Worm (Caenorhabditis elegans) whole organism, young adult: ENCODE measurements around the gene F16B12.7.
A peak's percentile ranks its signal among the peaks of the same experiment; 100 is the strongest.

Experiments used
- B0261.1 ChIP-seq: sonication (generic microtip); optimal IDR thresholded peaks from 2 replicates; lab custom pipeline; 2016; ENCODE audit warnings: mild to moderate bottlenecking, missing genetic modification characterization, moderate library complexity, missing compliant biosample characterization
- D2030.7 ChIP-seq: fragments of 200-800 bp; sonication (Bioruptor generic); IDR thresholded peaks from 2 replicates; pipeline ENCODE4 v1.3.6; 2022; ENCODE audit warnings: missing genetic modification reagents, missing genetic modification characterization, missing compliant biosample characterization
- F23B12.7 ChIP-seq: sonication (generic microtip); optimal IDR thresholded peaks from 2 replicates; lab custom pipeline; 2017; ENCODE audit warnings: missing genetic modification characterization, mild to moderate bottlenecking, missing compliant biosample characterization, antibody characterized with exemption, moderate library complexity; ENCODE audit not compliant: insufficient read depth
- F39B2.1 ChIP-seq: fragments of 200-800 bp; sonication (Bioruptor generic); IDR thresholded peaks from 2 replicates; pipeline ENCODE4 v1.3.6; 2022; ENCODE audit warnings: missing genetic modification reagents, missing genetic modification characterization, missing compliant biosample characterization
- T26A5.8 ChIP-seq: sonication (generic microtip); optimal IDR thresholded peaks from 2 replicates; lab custom pipeline; 2016; ENCODE audit warnings: missing genetic modification characterization, missing compliant biosample characterization
- Y53F4B.3 ChIP-seq: fragments of 200-800 bp; sonication (Bioruptor generic); IDR thresholded peaks from 2 replicates; pipeline ENCODE4 v1.3.6; 2022; ENCODE audit warnings: missing genetic modification reagents, missing genetic modification characterization, missing compliant biosample characterization
- Y56A3A.18 ChIP-seq: fragments of 200-800 bp; sonication (Bioruptor generic); IDR thresholded peaks from 2 replicates; pipeline ENCODE4 v1.3.6; 2022; ENCODE audit warnings: missing genetic modification reagents, missing genetic modification characterization, missing compliant biosample characterization
- Y79H2A.3 ChIP-seq: fragments of 200-800 bp; sonication (Bioruptor generic); conservative IDR thresholded peaks from 2 replicates; pipeline ENCODE4 v1.3.6; 2022; ENCODE audit warnings: missing genetic modification reagents, missing genetic modification characterization, missing compliant biosample characterization
- ama-1 ChIP-seq, 3 experiments: fragments of 150-350 bp in 1 of 3; sonication (generic microtip) in 2 of 3; optimal IDR thresholded peaks; 2 replicates each; lab custom pipeline; 2014 to 2018; ENCODE audit warnings: missing biosample characterization in 2 of 3, missing genetic modification characterization in 2 of 3, missing genetic modification reagents in 2 of 3
- aptf-3 ChIP-seq: fragments of 200-800 bp; sonication (Bioruptor generic); IDR thresholded peaks from 2 replicates; pipeline ENCODE4 v1.3.6; 2022; ENCODE audit warnings: missing genetic modification characterization, missing compliant biosample characterization
- attf-6 ChIP-seq: fragments of 200-800 bp; sonication (Bioruptor generic); IDR thresholded peaks from 2 replicates; pipeline ENCODE4 v1.3.6; 2022; ENCODE audit warnings: missing genetic modification reagents, missing genetic modification characterization, missing compliant biosample characterization
- cebp-1 ChIP-seq, 2 experiments: fragments of 200-800 bp in 1 of 2; sonication (Bioruptor generic) in 1 of 2; sonication (generic microtip) in 1 of 2; IDR thresholded peaks in 1 of 2; optimal IDR thresholded peaks in 1 of 2; 2 replicates each; pipeline versions ENCODE4 v1.3.6 to Lab custom; 2017 to 2022; ENCODE audit warnings: missing compliant biosample characterization in 2 of 2, missing genetic modification characterization in 2 of 2, mild to moderate bottlenecking in 1 of 2, missing genetic modification reagents in 1 of 2, moderate library complexity in 1 of 2
- die-1 ChIP-seq: sonication (generic microtip); optimal IDR thresholded peaks from 2 replicates; lab custom pipeline; 2016; ENCODE audit warnings: missing genotype, mild to moderate bottlenecking, missing genetic modification characterization, missing compliant biosample characterization
- dox-1 ChIP-seq: fragments of 200-800 bp; sonication (Bioruptor generic); IDR thresholded peaks from 2 replicates; pipeline ENCODE4 v1.3.6; 2022; ENCODE audit warnings: missing genetic modification reagents, missing genetic modification characterization, missing compliant biosample characterization
- egrh-3 ChIP-seq: fragments of 200-800 bp; sonication (Bioruptor generic); IDR thresholded peaks from 2 replicates; pipeline ENCODE4 v1.3.6; 2022; ENCODE audit warnings: missing genetic modification reagents, missing genetic modification characterization, missing compliant biosample characterization
- ekl-4 ChIP-seq: fragments of 200-800 bp; sonication (Bioruptor generic); IDR thresholded peaks from 2 replicates; pipeline ENCODE4 v1.3.6; 2022; ENCODE audit warnings: missing genetic modification reagents, missing genetic modification characterization, missing compliant biosample characterization
- him-1 ChIP-seq: sonication (generic microtip); optimal IDR thresholded peaks from 2 replicates; lab custom pipeline; 2016; ENCODE audit warnings: missing genotype, missing genetic modification reagents, missing genetic modification characterization, missing compliant biosample characterization
- hmg-1.2 ChIP-seq: fragments of 200-800 bp; sonication (Bioruptor generic); IDR thresholded peaks from 2 replicates; pipeline ENCODE4 v1.3.6; 2022; ENCODE audit warnings: missing genetic modification reagents, missing genetic modification characterization, missing compliant biosample characterization
- hmg-20 ChIP-seq: fragments of 200-800 bp; sonication (Bioruptor generic); IDR thresholded peaks from 2 replicates; pipeline ENCODE4 v1.3.6; 2022; ENCODE audit warnings: missing genetic modification reagents, missing genetic modification characterization, missing compliant biosample characterization
- let-607 ChIP-seq, 2 experiments: fragments of 200-800 bp in 1 of 2; sonication (Bioruptor generic) in 1 of 2; sonication (generic microtip) in 1 of 2; optimal IDR thresholded peaks; 2 replicates each; lab custom pipeline; 2016 to 2018; ENCODE audit warnings: mild to moderate bottlenecking in 2 of 2, missing compliant biosample characterization in 2 of 2, missing genetic modification characterization in 2 of 2, moderate library complexity in 2 of 2, missing genotype in 1 of 2
- lin-26 ChIP-seq: fragments of 200-800 bp; sonication (Bioruptor generic); IDR thresholded peaks from 2 replicates; pipeline ENCODE4 v1.3.6; 2022; ENCODE audit warnings: missing genetic modification reagents, missing genetic modification characterization, missing compliant biosample characterization
- madf-6 ChIP-seq: fragments of 200-800 bp; sonication (Bioruptor generic); IDR thresholded peaks from 2 replicates; pipeline ENCODE4 v1.3.6; 2022; ENCODE audit warnings: missing genetic modification reagents, missing genetic modification characterization, missing compliant biosample characterization
- mcd-1 ChIP-seq: fragments of 200-800 bp; sonication (Bioruptor generic); IDR thresholded peaks from 2 replicates; pipeline ENCODE4 v1.3.6; 2022; ENCODE audit warnings: missing genetic modification reagents, missing genetic modification characterization, missing compliant biosample characterization
- nfya-1 ChIP-seq: sonication (generic microtip); optimal IDR thresholded peaks from 2 replicates; lab custom pipeline; 2017; ENCODE audit warnings: antibody characterized with exemption, missing compliant biosample characterization, missing genetic modification characterization, borderline replicate concordance; ENCODE audit not compliant: insufficient read depth
- nfyb-1 ChIP-seq: fragments of 200-800 bp; sonication (Bioruptor generic); IDR thresholded peaks from 2 replicates; pipeline ENCODE4 v1.3.6; 2022; ENCODE audit warnings: missing genetic modification reagents, missing genetic modification characterization, missing compliant biosample characterization
- pbrm-1 ChIP-seq: fragments of 200-800 bp; sonication (Bioruptor generic); IDR thresholded peaks from 2 replicates; pipeline ENCODE4 v1.3.6; 2022; ENCODE audit warnings: missing genetic modification reagents, missing genetic modification characterization, missing compliant biosample characterization
- rcor-1 ChIP-seq: fragments of 200-800 bp; sonication (Bioruptor generic); IDR thresholded peaks from 2 replicates; pipeline ENCODE4 v1.3.6; 2022; ENCODE audit warnings: missing genetic modification reagents, missing genetic modification characterization, missing compliant biosample characterization
- rec-8 ChIP-seq, 2 experiments: sonication (generic microtip); optimal IDR thresholded peaks; 2 replicates each; lab custom pipeline; 2016; ENCODE audit warnings: mild to moderate bottlenecking in 2 of 2, missing genetic modification characterization in 2 of 2, missing genetic modification reagents in 2 of 2, missing genotype in 2 of 2, missing biosample characterization in 1 of 2, missing compliant biosample characterization in 1 of 2, moderate library complexity in 1 of 2
- rpc-1 ChIP-seq, 2 experiments: fragments of 150-350 bp in 1 of 2; sonication (generic microtip) in 1 of 2; optimal IDR thresholded peaks; 2 replicates each; lab custom pipeline; 2014 to 2018; ENCODE audit warnings: missing biosample characterization in 1 of 2, missing genetic modification characterization in 1 of 2, missing genetic modification reagents in 1 of 2, missing genotype in 1 of 2
- snpc-3.4 ChIP-seq: sonication (generic microtip); optimal IDR thresholded peaks from 2 replicates; lab custom pipeline; 2017; ENCODE audit warnings: missing genetic modification characterization, mild to moderate bottlenecking, missing compliant biosample characterization, antibody characterized with exemption, moderate library complexity, missing genotype, missing genetic modification reagents
- snpc-4 ChIP-seq, 5 experiments: fragments of 150-350 bp in 1 of 5; sonication (generic microtip) in 4 of 5; optimal IDR thresholded peaks; 2 replicates each; lab custom pipeline; 2014 to 2018; ENCODE audit warnings: missing genetic modification characterization in 5 of 5, missing biosample characterization in 3 of 5, antibody characterized with exemption in 2 of 5, mild to moderate bottlenecking in 2 of 5, missing compliant biosample characterization in 2 of 5, missing genotype in 2 of 5, moderate library complexity in 2 of 5, missing genetic modification reagents in 1 of 5
- sptf-2 ChIP-seq: fragments of 200-800 bp; sonication (Bioruptor generic); optimal IDR thresholded peaks from 2 replicates; lab custom pipeline; 2018; ENCODE audit warnings: mild to moderate bottlenecking, missing genetic modification characterization, missing compliant biosample characterization
- tbp1 ChIP-seq: fragments of 200-800 bp; sonication (Bioruptor generic); optimal IDR thresholded peaks from 2 replicates; lab custom pipeline; 2018; ENCODE audit warnings: mild to moderate bottlenecking, missing genetic modification characterization, missing compliant biosample characterization
- ztf-25 ChIP-seq: fragments of 200-800 bp; sonication (Bioruptor generic); IDR thresholded peaks from 2 replicates; pipeline ENCODE4 v1.3.6; 2022; ENCODE audit warnings: missing genetic modification reagents, missing genetic modification characterization, missing compliant biosample characterization
- ztf-28 ChIP-seq: fragments of 200-800 bp; sonication (Bioruptor generic); IDR thresholded peaks from 2 replicates; pipeline ENCODE4 v1.3.6; 2022; ENCODE audit warnings: missing genetic modification reagents, missing genetic modification characterization, missing compliant biosample characterization

The F16B12.7 gene

DNA sequence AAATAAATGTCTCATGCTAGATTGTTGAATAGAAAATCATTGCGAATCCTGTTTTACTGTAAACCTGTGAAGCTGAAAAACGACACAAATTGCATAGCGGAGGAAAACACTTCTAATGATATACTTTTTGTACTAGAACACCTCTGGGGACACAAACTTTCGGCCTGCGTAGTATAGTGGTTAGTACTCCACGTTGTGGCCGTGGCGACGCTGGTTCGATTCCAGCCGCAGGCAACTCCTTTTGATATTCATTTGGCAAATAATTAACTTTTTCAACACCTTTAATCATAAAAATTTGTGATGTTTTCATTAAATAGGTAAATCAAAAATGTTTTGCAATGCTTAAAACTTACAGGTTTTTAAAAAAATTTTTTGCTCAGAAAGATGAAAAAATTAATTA lies 26.5 kb downstream of the F16B12.7 start:
- TF ChIP-seq Y79H2A.3 (no peak), hmg-20 (GFP tag; lab: Robert Waterston, UW) (0 out of 2 replicates have a peak, but pooled peaks have one; percentile 12), die-1 (tag; lab: Kevin White, UChicago) (peak; percentile 24), F39B2.1 (no peak), him-1 (peak; percentile 60), snpc-3.4 (peak; percentile 7), madf-6 (0 out of 2 replicates have a peak, but pooled peaks have one; percentile 39), rec-8 (tag; optimal IDR thresholded peaks at IDR 0.05; lab: Kevin White, UChicago) (peak in 1 of 2 experiments; percentile 0), ama-1 (optimal IDR thresholded peaks at IDR 0.05; lab: Kevin White, UChicago) (no peak), ama-1 (GFP tag; optimal IDR thresholded peaks at IDR 0.05; lab: Kevin White, UChicago) (no peak), nfya-1 (no peak), F23B12.7 (tag; lab: Kevin White, UChicago) (peak; percentile 56), D2030.7 (peak; percentile 90), snpc-4 (GFP tag; optimal IDR thresholded peaks at IDR 0.05; lab: Kevin White, UChicago) (no peak), snpc-4 (tag; optimal IDR thresholded peaks at IDR 0.05; lab: Kevin White, UChicago) (peak in 2 of 4 experiments; percentile 12 to 57), let-607 (tag; optimal IDR thresholded peaks at IDR 0.05; lab: Kevin White, UChicago) (no peak), aptf-3 (GFP tag; lab: Robert Waterston, UW) (0 out of 2 replicates have a peak, but pooled peaks have one; percentile 30), Y56A3A.18 (0 out of 2 replicates have a peak, but pooled peaks have one; percentile 64), dox-1 (GFP tag; lab: Robert Waterston, UW) (peak; percentile 62), cebp-1 (GFP tag; IDR thresholded peaks at IDR 0.05; lab: Robert Waterston, UW) (no peak), cebp-1 (tag; optimal IDR thresholded peaks at IDR 0.05; lab: Kevin White, UChicago) (no peak), lin-26 (GFP tag; lab: Robert Waterston, UW) (peak; percentile 81), nfyb-1 (GFP tag; lab: Robert Waterston, UW) (peak; percentile 75; the same call in 1 of the 2 replicates), B0261.1 (tag; lab: Kevin White, UChicago) (peak; percentile 69), rcor-1 (peak; percentile 22; the same call in 1 of the 2 replicates), T26A5.8 (no peak), sptf-2 (GFP tag; lab: Kevin White, UChicago) (no peak), attf-6 (GFP tag; lab: Robert Waterston, UW) (0 out of 2 replicates have a peak, but pooled peaks have one; percentile 50), ztf-25 (GFP tag; lab: Robert Waterston, UW) (0 out of 2 replicates have a peak, but pooled peaks have one; percentile 37), Y53F4B.3 (GFP tag; lab: Robert Waterston, UW) (peak; percentile 44; the same call in 1 of the 2 replicates), ztf-28 (GFP tag; lab: Robert Waterston, UW) (0 out of 2 replicates have a peak, but pooled peaks have one; percentile 44), tbp1 (GFP tag; lab: Kevin White, UChicago) (peak; percentile 92), pbrm-1 (GFP tag; lab: Robert Waterston, UW) (peak; percentile 83), rpc-1 (optimal IDR thresholded peaks at IDR 0.05; lab: Kevin White, UChicago) (peak; percentile 81), rpc-1 (tag; optimal IDR thresholded peaks at IDR 0.05; lab: Kevin White, UChicago) (peak; percentile 76), hmg-1.2 (GFP tag; lab: Robert Waterston, UW) (peak; percentile 66)

DNA sequence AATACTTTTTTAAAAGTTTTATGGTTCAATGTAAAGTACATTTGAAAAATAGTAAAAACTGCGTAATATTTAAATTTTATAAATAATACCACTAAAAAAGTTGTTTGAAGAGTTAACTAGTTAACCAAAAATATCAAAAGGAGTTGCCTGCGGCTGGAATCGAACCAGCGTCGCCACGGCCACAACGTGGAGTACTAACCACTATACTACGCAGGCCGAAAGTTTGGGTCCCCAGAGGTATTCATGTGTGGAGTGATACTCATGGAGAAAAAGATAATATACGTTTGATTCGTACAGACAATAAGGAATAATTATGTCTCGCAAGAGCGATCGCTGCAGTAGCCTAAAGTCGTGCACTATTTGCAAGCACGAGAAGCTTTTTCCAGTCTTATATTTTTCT lies 28.4 kb downstream of the F16B12.7 start:
- TF ChIP-seq ekl-4 (GFP tag; lab: Robert Waterston, UW) (0 out of 2 replicates have a peak, but pooled peaks have one; percentile 40), lin-26 (GFP tag; lab: Robert Waterston, UW) (peak; percentile 77), D2030.7 (peak; percentile 88), mcd-1 (GFP tag; lab: Robert Waterston, UW) (0 out of 2 replicates have a peak, but pooled peaks have one; percentile 16), snpc-4 (GFP tag; optimal IDR thresholded peaks at IDR 0.05; lab: Kevin White, UChicago) (peak; percentile 1), snpc-4 (tag; optimal IDR thresholded peaks at IDR 0.05; lab: Kevin White, UChicago) (peak in 1 of 4 experiments; percentile 49), pbrm-1 (GFP tag; lab: Robert Waterston, UW) (peak; percentile 90), rpc-1 (optimal IDR thresholded peaks at IDR 0.05; lab: Kevin White, UChicago) (peak; percentile 47), rpc-1 (tag; optimal IDR thresholded peaks at IDR 0.05; lab: Kevin White, UChicago) (peak; percentile 67), nfyb-1 (GFP tag; lab: Robert Waterston, UW) (peak; percentile 52; the same call in 1 of the 2 replicates), tbp1 (GFP tag; lab: Kevin White, UChicago) (peak; percentile 90), attf-6 (GFP tag; lab: Robert Waterston, UW) (0 out of 2 replicates have a peak, but pooled peaks have one; percentile 34), egrh-3 (GFP tag; lab: Robert Waterston, UW) (0 out of 2 replicates have a peak, but pooled peaks have one; percentile 12), B0261.1 (tag; lab: Kevin White, UChicago) (peak; percentile 70), madf-6 (0 out of 2 replicates have a peak, but pooled peaks have one; percentile 29), hmg-1.2 (GFP tag; lab: Robert Waterston, UW) (peak; percentile 59), dox-1 (GFP tag; lab: Robert Waterston, UW) (peak; percentile 58)
